Worm (Caenorhabditis elegans) whole organism, young adult: ENCODE measurements around the gene lnp-1.

Experiments
- F49E8.2 ChIP-seq: sonication (generic microtip); optimal IDR thresholded peaks from 3 replicates; lab custom pipeline; 2017; ENCODE audit warnings: missing genetic modification characterization, mild to moderate bottlenecking, missing compliant biosample characterization, antibody characterized with exemption, moderate library complexity; ENCODE audit not compliant: insufficient read depth
- Y67H2A.10 ChIP-seq: fragments of 200-800 bp; sonication (Bioruptor generic); conservative IDR thresholded peaks from 2 replicates; pipeline ENCODE4 v1.3.6; 2022; ENCODE audit warnings: missing genetic modification reagents, missing genetic modification characterization, missing compliant biosample characterization
- ZK185.1 ChIP-seq: sonication (generic microtip); optimal IDR thresholded peaks from 2 replicates; lab custom pipeline; 2016; ENCODE audit warnings: mild to moderate bottlenecking, missing genetic modification characterization, missing compliant biosample characterization; ENCODE audit not compliant: poor library complexity, severe bottlenecking
- ama-1 ChIP-seq, 3 experiments: fragments of 150-350 bp in 1 of 3; sonication (generic microtip) in 2 of 3; optimal IDR thresholded peaks; 2 replicates each; lab custom pipeline; 2014 to 2018; ENCODE audit warnings: missing biosample characterization in 2 of 3, missing genetic modification characterization in 2 of 3, missing genetic modification reagents in 2 of 3
- chd-7 ChIP-seq: sonication (generic microtip); optimal IDR thresholded peaks from 2 replicates; lab custom pipeline; 2016; ENCODE audit warnings: mild to moderate bottlenecking, missing genetic modification characterization, moderate library complexity, missing compliant biosample characterization
- lin-35 ChIP-seq, 3 experiments: fragments of 150-350 bp in 2 of 3; sonication (generic microtip) in 1 of 3; optimal IDR thresholded peaks; 2 replicates each; lab custom pipeline; 2014 to 2018; ENCODE audit warnings: missing biosample characterization in 3 of 3, missing genetic modification characterization in 3 of 3, missing genetic modification reagents in 3 of 3
- lin-54 ChIP-seq: fragments of 200-800 bp; sonication (Bioruptor generic); optimal IDR thresholded peaks from 2 replicates; lab custom pipeline; 2018; ENCODE audit warnings: mild to moderate bottlenecking, missing genetic modification characterization, missing compliant biosample characterization
- nfya-1 ChIP-seq: sonication (generic microtip); optimal IDR thresholded peaks from 2 replicates; lab custom pipeline; 2017; ENCODE audit warnings: antibody characterized with exemption, missing compliant biosample characterization, missing genetic modification characterization, borderline replicate concordance; ENCODE audit not compliant: insufficient read depth
- pbrm-1 ChIP-seq: fragments of 200-800 bp; sonication (Bioruptor generic); IDR thresholded peaks from 2 replicates; pipeline ENCODE4 v1.3.6; 2022; ENCODE audit warnings: missing genetic modification reagents, missing genetic modification characterization, missing compliant biosample characterization
- repo-1 ChIP-seq: sonication (generic microtip); optimal IDR thresholded peaks from 2 replicates; lab custom pipeline; 2017; ENCODE audit warnings: mild to moderate bottlenecking, missing genetic modification characterization, missing compliant biosample characterization
- sea-2 ChIP-seq: fragments of 200-800 bp; sonication (Bioruptor generic); IDR thresholded peaks from 2 replicates; pipeline ENCODE4 v1.3.6; 2022; ENCODE audit warnings: missing genetic modification characterization, missing compliant biosample characterization
- snpc-1.3 ChIP-seq: sonication (generic microtip); optimal IDR thresholded peaks from 2 replicates; lab custom pipeline; 2017; ENCODE audit warnings: missing genetic modification characterization, mild to moderate bottlenecking, missing compliant biosample characterization, antibody characterized with exemption, moderate library complexity, missing genotype, missing genetic modification reagents; ENCODE audit not compliant: insufficient read depth
- unc-62 ChIP-seq: fragments of 150-350 bp; optimal IDR thresholded peaks from 2 replicates; lab custom pipeline; 2014; ENCODE audit warnings: missing biosample characterization, missing genetic modification reagents, missing genetic modification characterization
- ztf-22 ChIP-seq: fragments of 200-800 bp; sonication (Bioruptor generic); optimal IDR thresholded peaks from 2 replicates; lab custom pipeline; 2018; ENCODE audit warnings: mild to moderate bottlenecking, missing genetic modification characterization, moderate library complexity, missing compliant biosample characterization

ce11 chrX:4615034-4615433 is 26.5 kb downstream of the lnp-1 start:
- TF ChIP-seq F49E8.2 (tag; lab: Kevin White, UChicago) (no peak), snpc-1.3 (tag; lab: Kevin White, UChicago) (no peak), ZK185.1 (tag; lab: Kevin White, UChicago) (no peak), ztf-22 (GFP tag; lab: Kevin White, UChicago) (no peak), lin-54 (GFP tag; lab: Kevin White, UChicago) (no peak), lin-35 (GFP tag; optimal IDR thresholded peaks at IDR 0.05; lab: Kevin White, UChicago) (no peak), sea-2 (no peak), repo-1 (tag; lab: Kevin White, UChicago) (no peak), ama-1 (optimal IDR thresholded peaks at IDR 0.05; lab: Kevin White, UChicago) (no peak), ama-1 (GFP tag; optimal IDR thresholded peaks at IDR 0.05; lab: Kevin White, UChicago) (no peak), pbrm-1 (GFP tag; lab: Robert Waterston, UW) (no peak), nfya-1 (tag; lab: Kevin White, UChicago) (no peak), chd-7 (tag; lab: Kevin White, UChicago) (no peak), unc-62 (no peak), Y67H2A.10 (GFP tag; lab: Robert Waterston, UW) (no peak)
